Worm (Caenorhabditis elegans): Measurements from ENCODE around the gene insc-1.
A peak's percentile ranks its signal among the peaks of the same experiment; 100 is the strongest.

The insc-1 gene

ce11 chrII:7392052-7392694 lies 33.5 kb downstream of the insc-1 start (continued):
- peak; percentile 72 for TF ChIP-seq dve-1 (tag; optimal IDR thresholded peaks at IDR 0.05; ENCODE audit: insufficient read depth)
- no peak for TF ChIP-seq snpc-4 (tag; optimal IDR thresholded peaks at IDR 0.05)
- no peak for TF ChIP-seq ceh-82 (tag; optimal IDR thresholded peaks at IDR 0.05)
- no peak for TF ChIP-seq F49E8.2 (tag; optimal IDR thresholded peaks at IDR 0.05; ENCODE audit: borderline replicate concordance)
- TF ChIP-seq spr-3 (GFP tag; optimal IDR thresholded peaks at IDR 0.05) = no peak
- no peak for TF ChIP-seq zip-11 (GFP tag; IDR thresholded peaks at IDR 0.05)
- TF ChIP-seq Y75B8A.6 (GFP tag; IDR thresholded peaks at IDR 0.05) = no peak
- no peak for TF ChIP-seq madf-9 (GFP tag; conservative IDR thresholded peaks at IDR 0.05)
- TF ChIP-seq nhr-10 (tag; optimal IDR thresholded peaks at IDR 0.05) = no peak
- TF ChIP-seq lin-38 (GFP tag; IDR thresholded peaks at IDR 0.05) = peak; percentile 29; the same call in 1 of the 2 replicates
- TF ChIP-seq daf-12 (tag; optimal IDR thresholded peaks at IDR 0.05) = no peak
- no peak for TF ChIP-seq madf-5 (GFP tag; IDR thresholded peaks at IDR 0.05)
- TF ChIP-seq dmd-9 (GFP tag; IDR thresholded peaks at IDR 0.05) = no peak
- peak; percentile 82 for TF ChIP-seq aha-1 (tag)
- no peak for TF ChIP-seq ceh-28 (tag; optimal IDR thresholded peaks at IDR 0.05)
- TF ChIP-seq fos-1 (tag; optimal IDR thresholded peaks at IDR 0.05) = no peak
- TF ChIP-seq ceh-20 (GFP tag; IDR thresholded peaks at IDR 0.05) = peak; percentile 46; the same call in 1 of the 2 replicates
- TF ChIP-seq egl-43 (GFP tag; IDR thresholded peaks at IDR 0.05) = no peak
- TF ChIP-seq dmd-8 (GFP tag; IDR thresholded peaks at IDR 0.05) = no peak
- peak; percentile 86 for TF ChIP-seq nhr-25 (tag; optimal IDR thresholded peaks at IDR 0.05; ENCODE audit: borderline replicate concordance, insufficient read depth)
- TF ChIP-seq hlh-30 (tag; optimal IDR thresholded peaks at IDR 0.05; ENCODE audit: insufficient read depth) = peak; percentile 44
- TF ChIP-seq duxl-1 (tag; optimal IDR thresholded peaks at IDR 0.05; ENCODE audit: poor library complexity) = no peak
- no peak for TF ChIP-seq lin-39 (tag; optimal IDR thresholded peaks at IDR 0.05)
- TF ChIP-seq mep-1 (tag; optimal IDR thresholded peaks at IDR 0.05) = peak; percentile 75
- no peak for TF ChIP-seq unc-39 (tag; optimal IDR thresholded peaks at IDR 0.05)
- TF ChIP-seq pha-4 (GFP tag; IDR thresholded peaks at IDR 0.05) = no peak
- no peak for TF ChIP-seq pha-4 (tag; optimal IDR thresholded peaks at IDR 0.05)
- no peak for TF ChIP-seq nhr-6 (tag; optimal IDR thresholded peaks at IDR 0.05)
- peak; percentile 55 to 63 for TF ChIP-seq lsy-2 (tag; optimal IDR thresholded peaks at IDR 0.05)
- TF ChIP-seq dmd-6 (GFP tag; IDR thresholded peaks at IDR 0.05) = peak; percentile 83
- no peak for TF ChIP-seq nhr-111 (GFP tag; optimal IDR thresholded peaks at IDR 0.05)
- TF ChIP-seq daf-16 (GFP tag; optimal IDR thresholded peaks at IDR 0.05) = no peak
- peak; percentile 42 for TF ChIP-seq daf-16 (tag; optimal IDR thresholded peaks at IDR 0.05)
- no peak for TF ChIP-seq D1046.2 (GFP tag; IDR thresholded peaks at IDR 0.05)
- no peak for TF ChIP-seq F44E2.7 (GFP tag; IDR thresholded peaks at IDR 0.05)
- TF ChIP-seq hmg-1.1 (GFP tag; IDR thresholded peaks at IDR 0.05) = peak; percentile 77
- no peak for TF ChIP-seq ceh-44 (GFP tag; IDR thresholded peaks at IDR 0.05)
- TF ChIP-seq nhr-76 (tag; optimal IDR thresholded peaks at IDR 0.05) = no peak
- TF ChIP-seq F26F4.8 (GFP tag; conservative IDR thresholded peaks at IDR 0.05) = no peak
- no peak for TF ChIP-seq skn-1 (tag; optimal IDR thresholded peaks at IDR 0.05)
- TF ChIP-seq ztf-7 (tag; optimal IDR thresholded peaks at IDR 0.05) = peak; percentile 50
- TF ChIP-seq nhr-28 (tag; optimal IDR thresholded peaks at IDR 0.05) = peak; percentile 78
- TF ChIP-seq nhr-77 (tag; optimal IDR thresholded peaks at IDR 0.05) = peak; percentile 28
- TF ChIP-seq ZK337.2 (GFP tag; IDR thresholded peaks at IDR 0.05) = no peak
- no peak for TF ChIP-seq daf-8 (GFP tag; IDR thresholded peaks at IDR 0.05)
- TF ChIP-seq lir-3 (tag; optimal IDR thresholded peaks at IDR 0.05) = no peak
- 0 out of 2 replicates have a peak, but pooled peaks have one; percentile 42 for TF ChIP-seq tra-1 (GFP tag; IDR thresholded peaks at IDR 0.05)
- no peak for TF ChIP-seq F37D6.2 (tag; optimal IDR thresholded peaks at IDR 0.05)
- no peak for TF ChIP-seq sdz-12 (GFP tag; optimal IDR thresholded peaks at IDR 0.05)
- peak; percentile 42; the same call in 1 of the 2 replicates for TF ChIP-seq ctbp-1 (GFP tag; IDR thresholded peaks at IDR 0.05)
- TF ChIP-seq mxl-2 (GFP tag; conservative IDR thresholded peaks at IDR 0.05) = no peak
- TF ChIP-seq nhr-237 (tag; optimal IDR thresholded peaks at IDR 0.05) = no peak
